Worm (Caenorhabditis elegans) whole organism, midembryonic: ENCODE results near the gene M176.4.

Experiments
- T22C8.4 ChIP-seq: fragments of 200-800 bp; sonication (Bioruptor generic); IDR thresholded peaks from 2 replicates; pipeline ENCODE4 v1.3.6; 2022; ENCODE audit warnings: missing genetic modification characterization, missing compliant biosample characterization
- flt-1 ChIP-seq: fragments of 200-800 bp; sonication (Bioruptor generic); IDR thresholded peaks from 2 replicates; pipeline ENCODE4 v1.3.6; 2022; ENCODE audit warnings: missing genetic modification characterization, missing compliant biosample characterization
- klf-2 ChIP-seq: fragments of 200-800 bp; sonication (Bioruptor generic); conservative IDR thresholded peaks from 2 replicates; pipeline ENCODE4 v1.3.6; 2022; ENCODE audit warnings: missing genetic modification reagents, missing genetic modification characterization, missing compliant biosample characterization
- med-1 ChIP-seq: sonication (generic microtip); optimal IDR thresholded peaks from 2 replicates; lab custom pipeline; 2017; ENCODE audit warnings: missing genetic modification characterization, mild to moderate bottlenecking, missing compliant biosample characterization, antibody characterized with exemption, missing genetic modification reagents; ENCODE audit not compliant: insufficient read depth
- ref-1 ChIP-seq: fragments of 200-800 bp; sonication (Bioruptor generic); conservative IDR thresholded peaks from 2 replicates; pipeline ENCODE4 v1.3.6; 2022; ENCODE audit warnings: missing genetic modification reagents, missing genetic modification characterization, missing compliant biosample characterization
- tab-1 ChIP-seq: fragments of 200-800 bp; sonication (Bioruptor generic); IDR thresholded peaks from 2 replicates; pipeline ENCODE4 v1.3.6; 2022; ENCODE audit warnings: missing genetic modification characterization, missing compliant biosample characterization
- ztf-23 ChIP-seq: fragments of 200-800 bp; sonication (Bioruptor generic); IDR thresholded peaks from 2 replicates; pipeline ENCODE4 v1.3.6; 2022; ENCODE audit warnings: missing genetic modification reagents, missing genetic modification characterization, missing compliant biosample characterization
- ztf-29 ChIP-seq: fragments of 200-800 bp; sonication (Bioruptor generic); IDR thresholded peaks from 2 replicates; pipeline ENCODE4 v1.3.6; 2022; ENCODE audit warnings: missing genetic modification reagents, missing genetic modification characterization, missing compliant biosample characterization

DNA sequence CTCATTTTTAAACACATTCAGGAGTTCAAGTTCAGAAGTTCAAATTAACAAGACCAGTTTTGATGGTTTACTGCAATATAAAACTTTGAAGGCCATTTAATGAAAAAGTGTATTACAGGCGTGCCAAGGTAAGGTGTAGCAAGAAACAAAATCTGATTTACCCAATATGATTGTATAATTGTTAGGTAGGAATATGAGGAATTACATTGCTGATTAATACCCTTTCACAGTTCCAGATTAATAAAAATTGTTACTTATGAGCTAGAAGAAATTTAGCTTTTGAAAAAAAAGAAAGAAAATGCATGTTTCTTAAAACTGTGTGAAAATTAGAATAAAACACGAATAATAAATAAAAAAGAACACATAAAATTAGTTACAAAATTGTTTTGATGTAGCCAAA is 15.4 kb downstream of the M176.4 start, which contains the start of gene kin-15:
- TF ChIP-seq med-1 (GFP tag; lab: Kevin White, UChicago), result no peak
- no peak for TF ChIP-seq flt-1
- TF ChIP-seq klf-2, result no peak
- TF ChIP-seq ref-1 (GFP tag; lab: Robert Waterston, UW), result no peak
- TF ChIP-seq tab-1, result no peak
- no peak for TF ChIP-seq ztf-29 (GFP tag; lab: Robert Waterston, UW)
- no peak for TF ChIP-seq T22C8.4 (GFP tag; lab: Robert Waterston, UW)
- TF ChIP-seq ztf-23, result no peak
